Fruit fly (Drosophila melanogaster) whole organism, embryonic: Measurements from ENCODE around the gene CG15878.

Experiments used
- ATbp ChIP-seq: fragments of 200-800 bp; sonication (Bioruptor generic); optimal IDR thresholded peaks from 2 replicates; lab custom pipeline; 2017; ENCODE audit warnings: missing biosample characterization, mild to moderate bottlenecking, missing genetic modification characterization, missing genetic modification reagents
- BtbVII ChIP-seq: fragments of 200-800 bp; sonication (Bioruptor generic); optimal IDR thresholded peaks from 3 replicates; lab custom pipeline; 2017; ENCODE audit warnings: missing biosample characterization, mild to moderate bottlenecking, missing genetic modification characterization
- CG10209 ChIP-seq: fragments of 200-800 bp; sonication (Bioruptor generic); optimal IDR thresholded peaks from 3 replicates; lab custom pipeline; 2017; ENCODE audit warnings: missing biosample characterization, mild to moderate bottlenecking, missing genetic modification characterization, missing genetic modification reagents
- CG10543 ChIP-seq: fragments of 200-800 bp; sonication (Bioruptor generic); optimal IDR thresholded peaks from 3 replicates; lab custom pipeline; 2017; ENCODE audit warnings: missing biosample characterization, mild to moderate bottlenecking, missing genetic modification characterization, moderate library complexity
- CG12391 ChIP-seq: fragments of 200-800 bp; sonication (Bioruptor generic); optimal IDR thresholded peaks from 3 replicates; lab custom pipeline; 2018; ENCODE audit warnings: missing biosample characterization, mild to moderate bottlenecking, missing genetic modification characterization, moderate library complexity
- CG12659 ChIP-seq: fragments of 200-800 bp; sonication (Bioruptor generic); optimal IDR thresholded peaks from 3 replicates; lab custom pipeline; 2017; ENCODE audit warnings: mild to moderate bottlenecking, missing biosample characterization, missing genetic modification reagents, missing genetic modification characterization
- CG12769 ChIP-seq: fragments of 200-800 bp; sonication (Bioruptor generic); optimal IDR thresholded peaks from 2 replicates; lab custom pipeline; 2019; ENCODE audit warnings: missing biosample characterization, mild to moderate bottlenecking, missing genetic modification characterization, moderate library complexity
- CG13296 ChIP-seq: fragments of 200-800 bp; sonication (Bioruptor generic); optimal IDR thresholded peaks from 3 replicates; lab custom pipeline; 2018; ENCODE audit warnings: missing biosample characterization, mild to moderate bottlenecking, missing genetic modification characterization
- CG15073 ChIP-seq: fragments of 200-800 bp; sonication (Bioruptor generic); optimal IDR thresholded peaks from 2 replicates; lab custom pipeline; 2016; ENCODE audit warnings: missing biosample characterization, missing genetic modification characterization
- CG17328 ChIP-seq: fragments of 200-800 bp; sonication (Bioruptor generic); IDR thresholded peaks from 2 replicates; pipeline ENCODE4 v1.3.6; 2022; ENCODE audit warnings: missing biosample characterization, missing genetic modification characterization
- CG17385 ChIP-seq: fragments of 200-800 bp; sonication (Bioruptor generic); optimal IDR thresholded peaks from 3 replicates; lab custom pipeline; 2018; ENCODE audit warnings: missing biosample characterization, mild to moderate bottlenecking, missing genetic modification characterization
- CG18599 ChIP-seq: fragments of 200-800 bp; sonication (Bioruptor generic); optimal IDR thresholded peaks from 3 replicates; lab custom pipeline; 2017; ENCODE audit warnings: missing biosample characterization, missing genetic modification characterization, mild to moderate bottlenecking, moderate library complexity, missing genetic modification reagents
- CG32772 ChIP-seq: fragments of 200-800 bp; sonication (Bioruptor generic); IDR thresholded peaks from 2 replicates; pipeline ENCODE4 v1.3.6; 2022; ENCODE audit warnings: missing biosample characterization, missing genetic modification characterization
- CG5953 ChIP-seq: fragments of 200-800 bp; sonication (Bioruptor generic); IDR thresholded peaks from 2 replicates; pipeline ENCODE4 v1.3.6; 2022; ENCODE audit warnings: missing biosample characterization, missing genetic modification characterization
- CG6765 ChIP-seq: fragments of 200-800 bp; sonication (Bioruptor generic); optimal IDR thresholded peaks from 3 replicates; lab custom pipeline; 2017; ENCODE audit warnings: missing biosample characterization, mild to moderate bottlenecking, missing genetic modification characterization
- CG6813 ChIP-seq: fragments of 200-800 bp; sonication (Bioruptor generic); optimal IDR thresholded peaks from 2 replicates; lab custom pipeline; 2017; ENCODE audit warnings: missing biosample characterization, missing genetic modification characterization, mild to moderate bottlenecking, moderate library complexity, missing genetic modification reagents
- CG7271 ChIP-seq: fragments of 200-800 bp; sonication (Bioruptor generic); optimal IDR thresholded peaks from 2 replicates; lab custom pipeline; 2018; ENCODE audit warnings: missing biosample characterization, mild to moderate bottlenecking, missing genetic modification characterization, moderate library complexity
- CG7987 ChIP-seq: fragments of 200-800 bp; sonication (Bioruptor generic); optimal IDR thresholded peaks from 2 replicates; lab custom pipeline; 2018; ENCODE audit warnings: missing biosample characterization, mild to moderate bottlenecking, missing genetic modification characterization, moderate library complexity
- CG8359 ChIP-seq: fragments of 200-800 bp; sonication (Bioruptor generic); optimal IDR thresholded peaks from 2 replicates; lab custom pipeline; 2017; ENCODE audit warnings: missing biosample characterization, mild to moderate bottlenecking, missing genetic modification characterization, borderline replicate concordance
- CrebB ChIP-seq: fragments of 200-800 bp; sonication (Bioruptor generic); optimal IDR thresholded peaks from 3 replicates; lab custom pipeline; 2018; ENCODE audit warnings: missing biosample characterization, mild to moderate bottlenecking, missing genetic modification characterization
- Dip2 ChIP-seq: fragments of 200-800 bp; sonication (Bioruptor generic); IDR thresholded peaks from 2 replicates; pipeline ENCODE4 v1.3.6; 2022; ENCODE audit warnings: missing biosample characterization, missing genetic modification characterization
- Ets65A ChIP-seq: fragments of 200-800 bp; sonication (Bioruptor generic); peaks from one replicate; lab custom pipeline; 2016; ENCODE audit warnings: missing biosample characterization, missing genetic modification characterization
- GATAe ChIP-seq: fragments of 200-800 bp; sonication (Bioruptor generic); conservative IDR thresholded peaks from 2 replicates; pipeline ENCODE4 v1.3.6; 2022; ENCODE audit warnings: missing biosample characterization, missing genetic modification characterization
- HHEX ChIP-seq: fragments of 200-800 bp; sonication (Bioruptor generic); optimal IDR thresholded peaks from 3 replicates; lab custom pipeline; 2017; ENCODE audit warnings: missing biosample characterization, mild to moderate bottlenecking, missing genetic modification characterization, missing genetic modification reagents
- Hey ChIP-seq: fragments of 200-800 bp; sonication (Bioruptor generic); optimal IDR thresholded peaks from 3 replicates; lab custom pipeline; 2018; ENCODE audit warnings: missing biosample characterization, mild to moderate bottlenecking, missing genetic modification characterization
- Hmr ChIP-seq: fragments of 200-800 bp; sonication (Bioruptor generic); optimal IDR thresholded peaks from 3 replicates; lab custom pipeline; 2017; ENCODE audit warnings: mild to moderate bottlenecking, missing biosample characterization, missing genetic modification reagents, missing genetic modification characterization
- Hr78 ChIP-seq, 2 experiments: fragments of 200-800 bp in 1 of 2; fragments of >200 bp in 1 of 2; sonication (Bioruptor generic) in 1 of 2; optimal IDR thresholded peaks; 2 replicates each; lab custom pipeline; 2017 to 2019; ENCODE audit warnings: missing biosample characterization in 2 of 2, missing genetic modification characterization in 2 of 2, mild to moderate bottlenecking in 1 of 2, moderate library complexity in 1 of 2
- Meics ChIP-seq: fragments of 200-800 bp; sonication (Bioruptor generic); optimal IDR thresholded peaks from 2 replicates; lab custom pipeline; 2017; ENCODE audit warnings: missing biosample characterization, mild to moderate bottlenecking, missing genetic modification characterization
- Nf-YC ChIP-seq: fragments of 200-800 bp; optimal IDR thresholded peaks from 3 replicates; lab custom pipeline; 2019; ENCODE audit warnings: missing biosample characterization, mild to moderate bottlenecking, missing genetic modification characterization, moderate library complexity
- Oli ChIP-seq: fragments of 200-800 bp; sonication (Bioruptor generic); optimal IDR thresholded peaks from 2 replicates; lab custom pipeline; 2018; ENCODE audit warnings: missing biosample characterization, mild to moderate bottlenecking, missing genetic modification characterization, moderate library complexity
- Ptx1 ChIP-seq: fragments of 200-800 bp; sonication (Bioruptor generic); IDR thresholded peaks from 2 replicates; pipeline ENCODE4 v1.3.6; 2022; ENCODE audit warnings: missing biosample characterization, missing genetic modification characterization
- Vsx1 ChIP-seq: fragments of 200-800 bp; sonication (Bioruptor generic); optimal IDR thresholded peaks from 2 replicates; lab custom pipeline; 2017; ENCODE audit warnings: missing biosample characterization, mild to moderate bottlenecking, missing genetic modification characterization, missing genetic modification reagents
- bowl ChIP-seq: fragments of 200-800 bp; sonication (Bioruptor generic); IDR thresholded peaks from 2 replicates; pipeline ENCODE4 v1.3.6; 2022; ENCODE audit warnings: missing biosample characterization, missing genetic modification characterization
- ci ChIP-seq: fragments of 200-800 bp; sonication (Bioruptor generic); IDR thresholded peaks from 3 replicates; pipeline ENCODE4 v1.3.6; 2022; ENCODE audit warnings: missing biosample characterization, missing genetic modification characterization
- crol ChIP-seq: fragments of 200-800 bp; sonication (Bioruptor generic); IDR thresholded peaks from 2 replicates; pipeline ENCODE4 v1.3.6; 2022; ENCODE audit warnings: missing biosample characterization, missing genetic modification characterization
- dan ChIP-seq: fragments of 200-800 bp; sonication (Bioruptor generic); IDR thresholded peaks from 2 replicates; pipeline ENCODE4 v1.3.6; 2022; ENCODE audit warnings: missing biosample characterization, missing genetic modification characterization
- eve ChIP-seq, 2 experiments: fragments of >200 bp; optimal IDR thresholded peaks; 2 replicates each; lab custom pipeline; 2017; ENCODE audit warnings: missing biosample characterization in 2 of 2, missing genetic modification characterization in 2 of 2
- eyg ChIP-seq: fragments of 200-800 bp; sonication (Bioruptor generic); optimal IDR thresholded peaks from 3 replicates; lab custom pipeline; 2016; ENCODE audit warnings: missing biosample characterization, missing genetic modification characterization
- grn ChIP-seq: fragments of 200-800 bp; sonication (Bioruptor generic); optimal IDR thresholded peaks from 3 replicates; lab custom pipeline; 2017; ENCODE audit warnings: missing biosample characterization, missing genetic modification characterization
- lmd ChIP-seq: fragments of 200-800 bp; sonication (Bioruptor generic); IDR thresholded peaks from 2 replicates; pipeline ENCODE4 v1.3.6; 2022; ENCODE audit warnings: missing biosample characterization, missing genetic modification characterization
- luna ChIP-seq: fragments of 200-800 bp; sonication (Bioruptor generic); optimal IDR thresholded peaks from 2 replicates; lab custom pipeline; 2016; ENCODE audit warnings: missing biosample characterization, missing genetic modification characterization
- pb ChIP-seq: fragments of 200-800 bp; sonication (Bioruptor generic); optimal IDR thresholded peaks from 3 replicates; lab custom pipeline; 2016; ENCODE audit warnings: missing biosample characterization, missing genetic modification characterization
- pnt ChIP-seq: fragments of 200-800 bp; sonication (Bioruptor generic); optimal IDR thresholded peaks from 3 replicates; lab custom pipeline; 2016; ENCODE audit warnings: missing biosample characterization, missing genetic modification characterization
- schlank ChIP-seq: fragments of 200-800 bp; sonication (Bioruptor generic); optimal IDR thresholded peaks from 2 replicates; lab custom pipeline; 2018; ENCODE audit warnings: missing biosample characterization, mild to moderate bottlenecking, missing genetic modification characterization
- sim ChIP-seq: fragments of 200-800 bp; sonication (Bioruptor generic); IDR thresholded peaks from 2 replicates; pipeline ENCODE4 v1.3.6; 2022; ENCODE audit warnings: missing biosample characterization, missing genetic modification characterization
- slou ChIP-seq: fragments of 200-800 bp; sonication (Bioruptor generic); optimal IDR thresholded peaks from 3 replicates; lab custom pipeline; 2016; ENCODE audit warnings: missing biosample characterization, missing genetic modification characterization
- so ChIP-seq: fragments of 200-800 bp; sonication (Bioruptor generic); IDR thresholded peaks from 3 replicates; pipeline ENCODE4 v1.3.6; 2022; ENCODE audit warnings: missing biosample characterization, missing genetic modification characterization
- sug ChIP-seq: fragments of 200-800 bp; optimal IDR thresholded peaks from 2 replicates; lab custom pipeline; 2019; ENCODE audit warnings: missing biosample characterization, mild to moderate bottlenecking, missing genetic modification characterization, moderate library complexity
- unc-4 ChIP-seq: fragments of 200-800 bp; sonication (Bioruptor generic); IDR thresholded peaks from 2 replicates; pipeline ENCODE4 v1.3.6; 2022; ENCODE audit warnings: missing biosample characterization, missing genetic modification characterization; ENCODE audit not compliant: partially characterized antibody
- zfh1 ChIP-seq: fragments of 200-800 bp; sonication (Bioruptor generic); IDR thresholded peaks from 3 replicates; pipeline ENCODE4 v1.3.6; 2022; ENCODE audit warnings: missing biosample characterization, missing genetic modification characterization

Gene CG15878

DNA sequence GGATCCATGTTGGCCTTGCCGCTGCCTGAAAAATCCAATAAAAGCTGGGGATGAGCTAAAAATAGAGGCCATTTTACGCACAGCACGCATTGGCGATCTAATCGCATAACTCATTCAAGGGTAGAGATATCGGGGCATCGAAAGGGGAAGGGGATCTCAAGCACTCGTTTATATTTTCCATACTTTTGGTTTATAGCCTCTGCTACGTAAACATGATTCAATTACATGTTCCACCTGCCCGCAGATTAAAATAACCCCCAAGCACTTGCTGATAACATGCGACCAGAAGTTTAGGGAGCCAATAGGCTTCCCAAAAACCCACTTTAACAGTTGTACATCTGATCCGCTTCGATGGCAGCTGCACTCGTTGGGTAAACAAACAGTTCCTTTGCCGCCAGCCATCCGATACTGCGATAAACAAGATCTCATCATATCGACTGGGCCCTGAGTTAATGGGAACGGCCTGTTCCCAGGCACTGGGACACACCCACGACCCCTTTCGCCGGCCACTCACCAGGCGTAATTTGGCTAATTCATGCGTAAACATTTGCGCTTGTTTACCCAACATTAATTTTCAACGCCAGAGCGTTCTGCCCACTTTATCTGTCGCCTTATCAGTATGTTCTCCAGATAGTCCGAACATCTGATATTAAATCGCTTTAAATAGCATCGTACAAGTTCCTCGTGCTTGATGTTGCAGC is 41.8 kb upstream of the CG15878 start (continued):
- TF ChIP-seq schlank (tag; lab: Kevin White, UChicago) (peak; percentile 8), Hmr (GFP tag; lab: Kevin White, UChicago) (peak; percentile 60), sug (tag; lab: Kevin White, UChicago) (peak; percentile 94), CG18599 (GFP tag; lab: Kevin White, UChicago) (peak; percentile 62), pnt (GFP tag; lab: Kevin White, UChicago) (no peak), lmd (0 out of 2 replicates have a peak, but pooled peaks have one; percentile 7), Ets65A (GFP tag; lab: Kevin White, UChicago) (peak; percentile 4), pb (no peak), CrebB (tag; lab: Kevin White, UChicago) (peak; percentile 12), Ptx1 (GFP tag; lab: Robert Waterston, UW) (no peak), CG7271 (tag; lab: Kevin White, UChicago) (no peak), CG17385 (GFP tag; lab: Kevin White, UChicago) (peak; percentile 3), Meics (GFP tag; lab: Kevin White, UChicago) (peak; percentile 41), slou (GFP tag; lab: Kevin White, UChicago) (no peak), ATbp (GFP tag; lab: Kevin White, UChicago) (peak; percentile 31), CG6765 (GFP tag; lab: Kevin White, UChicago) (peak; percentile 53), Oli (tag; lab: Kevin White, UChicago) (no peak), CG13296 (peak; percentile 53), CG10543 (GFP tag; lab: Kevin White, UChicago) (peak; percentile 59), HHEX (GFP tag; lab: Kevin White, UChicago) (peak; percentile 10), Dip2 (GFP tag; lab: Robert Waterston, UW) (no peak), dan (GFP tag; lab: Robert Waterston, UW) (no peak), bowl (GFP tag; lab: Robert Waterston, UW) (no peak), CG6813 (GFP tag; lab: Kevin White, UChicago) (peak; percentile 11), ci (GFP tag; lab: Robert Waterston, UW) (peak; percentile 25; the same call in 1 of the 3 replicates), GATAe (GFP tag; lab: Robert Waterston, UW) (peak; percentile 59), Vsx1 (GFP tag; lab: Kevin White, UChicago) (peak; percentile 41), CG5953 (no peak), BtbVII (GFP tag; lab: Kevin White, UChicago) (no peak), CG7987 (GFP tag; lab: Kevin White, UChicago) (peak; percentile 29), Hey (tag; lab: Kevin White, UChicago) (peak; percentile 11), CG8359 (GFP tag; lab: Kevin White, UChicago) (no peak), luna (GFP tag; lab: Kevin White, UChicago) (no peak), so (GFP tag; lab: Robert Waterston, UW) (0 out of 3 replicates have a peak, but pooled peaks have one; percentile 16), Nf-YC (tag; lab: Kevin White, UChicago) (peak; percentile 1)

DNA sequence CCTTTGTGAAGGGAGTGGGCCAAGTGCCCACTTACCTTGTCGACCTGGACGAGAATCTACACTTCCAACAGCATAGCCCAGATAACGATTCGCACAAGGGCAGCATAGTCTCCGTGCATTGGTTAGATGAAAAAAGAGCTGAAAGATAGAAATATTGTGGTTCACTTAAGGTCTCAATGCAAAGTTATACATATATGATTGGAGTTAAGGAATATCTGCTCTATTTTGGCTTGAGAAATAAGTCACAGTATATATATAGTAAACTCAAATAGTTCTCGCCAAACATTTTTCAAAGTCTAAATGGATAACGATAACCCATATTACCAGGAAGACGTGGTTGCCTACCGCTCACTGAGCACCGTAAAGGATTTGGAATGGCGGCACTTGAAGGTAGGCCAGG is 36.0 kb upstream of the CG15878 start, which contains the start of gene CG32305:
Gene CG32305 (plus strand): TSS at position 301 of the 400 bp plus-strand sequence.
- TF ChIP-seq unc-4 (GFP tag; lab: Robert Waterston, UW): no peak
- TF ChIP-seq sim (GFP tag; lab: Robert Waterston, UW): no peak
- no peak for TF ChIP-seq eve (GFP tag; optimal IDR thresholded peaks at IDR 0.05; lab: Kevin White, UChicago)
- TF ChIP-seq CG12769 (tag; lab: Kevin White, UChicago): no peak
- TF ChIP-seq crol: no peak
- no peak for TF ChIP-seq CG32772
- TF ChIP-seq grn: no peak
- TF ChIP-seq eyg: no peak
- no peak for TF ChIP-seq CG12659
- no peak for TF ChIP-seq CG17328
- TF ChIP-seq CG10209 (GFP tag; lab: Kevin White, UChicago): no peak
- TF ChIP-seq CG7271 (tag; lab: Kevin White, UChicago): no peak
- TF ChIP-seq CG15073 (GFP tag; lab: Kevin White, UChicago): no peak
- no peak for TF ChIP-seq Hr78 (GFP tag; optimal IDR thresholded peaks at IDR 0.05; lab: Kevin White, UChicago)
- no peak for TF ChIP-seq CG12391 (tag; lab: Kevin White, UChicago)
- TF ChIP-seq zfh1 (GFP tag; lab: Robert Waterston, UW): no peak
